Worm (Caenorhabditis elegans) whole organism, L2 larva: Measurements from ENCODE around the gene Y48E1C.4.

Experiments
- C34F6.9 ChIP-seq: fragments of 150-350 bp; optimal IDR thresholded peaks from 2 replicates; lab custom pipeline; 2014; ENCODE audit warnings: missing biosample characterization, missing genetic modification characterization
- alr-1 ChIP-seq: fragments of 150-350 bp; optimal IDR thresholded peaks from 2 replicates; lab custom pipeline; 2014; ENCODE audit warnings: missing biosample characterization, missing genetic modification characterization
- ama-1 ChIP-seq: fragments of 150-350 bp; optimal IDR thresholded peaks from 2 replicates; lab custom pipeline; 2018; ENCODE audit warnings: inconsistent platforms
- elt-1 ChIP-seq: fragments of 150-350 bp; optimal IDR thresholded peaks from 2 replicates; lab custom pipeline; 2014; ENCODE audit warnings: missing biosample characterization, missing genetic modification characterization
- lsy-2 ChIP-seq, 2 experiments: fragments of 150-350 bp in 1 of 2; sonication (generic microtip) in 1 of 2; optimal IDR thresholded peaks; 2 replicates each; lab custom pipeline; 2014 to 2017; ENCODE audit warnings: missing biosample characterization in 2 of 2, missing genetic modification characterization in 2 of 2
- mdl-1 ChIP-seq, 2 experiments: fragments of 150-350 bp in 1 of 2; sonication (generic microtip) in 1 of 2; optimal IDR thresholded peaks; 2 replicates each; lab custom pipeline; 2017; ENCODE audit warnings: missing biosample characterization in 2 of 2, missing genetic modification characterization in 2 of 2
- nhr-77 ChIP-seq: fragments of 150-350 bp; optimal IDR thresholded peaks from 2 replicates; lab custom pipeline; 2014; ENCODE audit warnings: missing biosample characterization, missing genetic modification characterization
- sma-9 ChIP-seq, 2 experiments: fragments of 150-350 bp in 1 of 2; sonication (generic microtip) in 1 of 2; optimal IDR thresholded peaks; 2 replicates each; lab custom pipeline; 2014 to 2016; ENCODE audit warnings: missing genetic modification characterization in 2 of 2, mild to moderate bottlenecking in 1 of 2, missing biosample characterization in 1 of 2, missing compliant biosample characterization in 1 of 2, missing genetic modification reagents in 1 of 2, moderate library complexity in 1 of 2
- ztf-11 ChIP-seq: sonication (generic microtip); optimal IDR thresholded peaks from 2 replicates; lab custom pipeline; 2017; ENCODE audit warnings: missing biosample characterization, missing genetic modification characterization

ce11 chrII:13454839-13455238, 18.2 kb upstream of the Y48E1C.4 start:
- no peak for TF ChIP-seq lsy-2 (tag; optimal IDR thresholded peaks at IDR 0.05; lab: Kevin White, UChicago)
- no peak for TF ChIP-seq elt-1 (tag; lab: Kevin White, UChicago)
- TF ChIP-seq C34F6.9 = no peak
- TF ChIP-seq ztf-11 = no peak
- no peak for TF ChIP-seq ama-1 (lab: Kevin White, UChicago)
- TF ChIP-seq mdl-1 (tag; optimal IDR thresholded peaks at IDR 0.05; lab: Kevin White, UChicago) = no peak
- TF ChIP-seq sma-9 (GFP tag; optimal IDR thresholded peaks at IDR 0.05; lab: Kevin White, UChicago) = no peak
- no peak for TF ChIP-seq sma-9 (tag; optimal IDR thresholded peaks at IDR 0.05; lab: Kevin White, UChicago)
- no peak for TF ChIP-seq alr-1 (tag; lab: Kevin White, UChicago)
- TF ChIP-seq nhr-77 (tag; lab: Kevin White, UChicago) = no peak
